Fruit fly (Drosophila melanogaster) whole organism: Measurements from ENCODE around the gene CG7131.

Experiments
- CG8478 ChIP-seq: fragments of >200 bp; optimal IDR thresholded peaks from 2 replicates; lab custom pipeline; 2018; ENCODE audit warnings: inconsistent platforms
- Dll ChIP-seq: fragments of >200 bp; optimal IDR thresholded peaks from 2 replicates; lab custom pipeline; 2017
- pan ChIP-seq: fragments of >200 bp; optimal IDR thresholded peaks from 2 replicates; lab custom pipeline; 2017
- psq ChIP-seq: fragments of >200 bp; optimal IDR thresholded peaks from 2 replicates; lab custom pipeline; 2017
- usp ChIP-seq: fragments of >200 bp; optimal IDR thresholded peaks from 2 replicates; lab custom pipeline; 2017; ENCODE audit warnings: missing biosample characterization, missing genetic modification characterization, mixed read lengths

- TF ChIP-seq usp (no peak), Dll (lab: Kevin White, UChicago) (no peak), pan (no peak), CG8478 (lab: Kevin White, UChicago) (no peak), psq (lab: Kevin White, UChicago) (no peak)
Measured at dm6 chr3R:18297444-18298297, 9.1 kb upstream of the CG7131 start.
